Worm (Caenorhabditis elegans) whole organism, L3 larva: ENCODE results near the gene sri-50.

ENCODE experiments used
- R02D3.7 ChIP-seq: fragments of 150-350 bp; optimal IDR thresholded peaks from 2 replicates; lab custom pipeline; 2014; ENCODE audit warnings: missing biosample characterization, missing genetic modification characterization
- ama-1 ChIP-seq: fragments of 150-350 bp; optimal IDR thresholded peaks from 2 replicates; lab custom pipeline; 2018
- ceh-16 ChIP-seq: sonication (generic microtip); optimal IDR thresholded peaks from 2 replicates; lab custom pipeline; 2017; ENCODE audit warnings: missing biosample characterization, missing genetic modification characterization
- ceh-28 ChIP-seq: fragments of 150-350 bp; optimal IDR thresholded peaks from 2 replicates; lab custom pipeline; 2014; ENCODE audit warnings: missing biosample characterization, missing genetic modification reagents, missing genetic modification characterization
- ceh-82 ChIP-seq: fragments of 150-350 bp; optimal IDR thresholded peaks from 2 replicates; lab custom pipeline; 2014; ENCODE audit warnings: missing biosample characterization, missing genetic modification characterization
- ceh-9 ChIP-seq: sonication (generic microtip); optimal IDR thresholded peaks from 2 replicates; lab custom pipeline; 2018; ENCODE audit warnings: missing biosample characterization, missing genetic modification characterization
- egl-27 ChIP-seq: sonication (generic microtip); optimal IDR thresholded peaks from 4 replicates; lab custom pipeline; 2017; ENCODE audit warnings: missing biosample characterization, missing genetic modification reagents, missing genetic modification characterization
- egl-5 ChIP-seq: fragments of 150-350 bp; optimal IDR thresholded peaks from 2 replicates; lab custom pipeline; 2017; ENCODE audit warnings: missing biosample characterization, missing genetic modification reagents, missing genetic modification characterization, inconsistent platforms
- elt-1 ChIP-seq: fragments of 150-350 bp; optimal IDR thresholded peaks from 2 replicates; lab custom pipeline; 2014; ENCODE audit warnings: missing biosample characterization, missing genetic modification characterization
- elt-2 ChIP-seq: sonication (generic microtip); optimal IDR thresholded peaks from 2 replicates; lab custom pipeline; 2016; ENCODE audit warnings: missing genetic modification reagents, mild to moderate bottlenecking, missing genetic modification characterization, missing compliant biosample characterization
- elt-3 ChIP-seq, 3 experiments: fragments of 150-350 bp in 1 of 3; sonication (generic microtip) in 2 of 3; optimal IDR thresholded peaks; 2 replicates in 2 of 3; 4 replicates in 1 of 3; lab custom pipeline; 2014 to 2017; ENCODE audit warnings: missing biosample characterization in 3 of 3, missing genetic modification characterization in 3 of 3
- fkh-10 ChIP-seq: sonication (generic microtip); optimal IDR thresholded peaks from 2 replicates; lab custom pipeline; 2017; ENCODE audit warnings: missing biosample characterization, missing genetic modification reagents, missing genetic modification characterization
- fkh-2 ChIP-seq: fragments of 150-350 bp; optimal IDR thresholded peaks from 2 replicates; lab custom pipeline; 2014; ENCODE audit warnings: missing biosample characterization, missing genetic modification reagents, missing genetic modification characterization
- fos-1 ChIP-seq: fragments of 150-350 bp; optimal IDR thresholded peaks from 2 replicates; lab custom pipeline; 2014; ENCODE audit warnings: missing biosample characterization, missing genetic modification characterization
- hmg-11 ChIP-seq: sonication (generic microtip); optimal IDR thresholded peaks from 2 replicates; lab custom pipeline; 2016; ENCODE audit warnings: missing genetic modification characterization, missing compliant biosample characterization
- jun-1 ChIP-seq: fragments of 150-350 bp; optimal IDR thresholded peaks from 2 replicates; lab custom pipeline; 2014; ENCODE audit warnings: missing biosample characterization, missing genetic modification reagents, missing genetic modification characterization
- lin-15B ChIP-seq: fragments of 150-350 bp; optimal IDR thresholded peaks from 2 replicates; lab custom pipeline; 2014; ENCODE audit warnings: missing biosample characterization, missing genetic modification characterization
- lin-39 ChIP-seq: fragments of 150-350 bp; optimal IDR thresholded peaks from 2 replicates; lab custom pipeline; 2018; ENCODE audit warnings: missing biosample characterization, missing genetic modification reagents, missing genetic modification characterization
- lsy-12 ChIP-seq: sonication (generic microtip); optimal IDR thresholded peaks from 2 replicates; lab custom pipeline; 2016; ENCODE audit warnings: mild to moderate bottlenecking, missing genetic modification characterization, missing compliant biosample characterization
- mdl-1 ChIP-seq: fragments of 150-350 bp; optimal IDR thresholded peaks from 2 replicates; lab custom pipeline; 2014; ENCODE audit warnings: missing biosample characterization, missing genetic modification characterization
- mml-1 ChIP-seq: fragments of 150-350 bp; sonication (generic microtip); optimal IDR thresholded peaks from 3 replicates; lab custom pipeline; 2014; ENCODE audit warnings: missing biosample characterization, missing genetic modification characterization
- nfya-1 ChIP-seq: sonication (generic microtip); optimal IDR thresholded peaks from 2 replicates; lab custom pipeline; 2017; ENCODE audit warnings: missing genetic modification characterization, mild to moderate bottlenecking, missing compliant biosample characterization, antibody characterized with exemption, moderate library complexity; ENCODE audit not compliant: insufficient read depth
- nhr-11 ChIP-seq: fragments of 150-350 bp; optimal IDR thresholded peaks from 2 replicates; lab custom pipeline; 2014; ENCODE audit warnings: missing biosample characterization, missing genetic modification characterization
- nhr-12 ChIP-seq: fragments of 150-350 bp; optimal IDR thresholded peaks from 2 replicates; lab custom pipeline; 2014; ENCODE audit warnings: missing biosample characterization, missing genetic modification characterization
- nhr-23 ChIP-seq: fragments of 150-350 bp; optimal IDR thresholded peaks from 2 replicates; lab custom pipeline; 2014; ENCODE audit warnings: missing biosample characterization, missing genetic modification reagents, missing genetic modification characterization
- nhr-237 ChIP-seq: fragments of 150-350 bp; optimal IDR thresholded peaks from 2 replicates; lab custom pipeline; 2014; ENCODE audit warnings: missing biosample characterization, missing genetic modification characterization
- nhr-25 ChIP-seq: sonication (generic microtip); optimal IDR thresholded peaks from 2 replicates; lab custom pipeline; 2017; ENCODE audit warnings: missing biosample characterization, missing genetic modification characterization
- nhr-28 ChIP-seq: fragments of 150-350 bp; optimal IDR thresholded peaks from 2 replicates; lab custom pipeline; 2014; ENCODE audit warnings: missing biosample characterization, missing genetic modification characterization
- nhr-43 ChIP-seq: sonication (generic microtip); optimal IDR thresholded peaks from 2 replicates; lab custom pipeline; 2016; ENCODE audit warnings: mild to moderate bottlenecking, missing genetic modification characterization, missing compliant biosample characterization; ENCODE audit not compliant: poor library complexity, severe bottlenecking
- nhr-67 ChIP-seq: fragments of 150-350 bp; optimal IDR thresholded peaks from 2 replicates; lab custom pipeline; 2014; ENCODE audit warnings: missing biosample characterization, missing genetic modification characterization
- nhr-77 ChIP-seq: fragments of 150-350 bp; optimal IDR thresholded peaks from 2 replicates; lab custom pipeline; 2014; ENCODE audit warnings: missing biosample characterization, missing genetic modification characterization
- pha-4 ChIP-seq: fragments of 150-350 bp; optimal IDR thresholded peaks from 2 replicates; lab custom pipeline; 2014; ENCODE audit warnings: missing biosample characterization, missing genetic modification reagents, missing genetic modification characterization
- pqm-1 ChIP-seq: fragments of 150-350 bp; optimal IDR thresholded peaks from 2 replicates; lab custom pipeline; 2017; ENCODE audit warnings: missing biosample characterization, missing genetic modification characterization, inconsistent platforms
- skn-1 ChIP-seq: fragments of 150-350 bp; optimal IDR thresholded peaks from 2 replicates; lab custom pipeline; 2014; ENCODE audit warnings: missing biosample characterization, missing genetic modification characterization
- snpc-4 ChIP-seq: fragments of 150-350 bp; optimal IDR thresholded peaks from 2 replicates; lab custom pipeline; 2014; ENCODE audit warnings: missing biosample characterization, missing genetic modification characterization
- tbx-2 ChIP-seq: sonication (generic microtip); optimal IDR thresholded peaks from 2 replicates; lab custom pipeline; 2016; ENCODE audit warnings: mild to moderate bottlenecking, missing genetic modification characterization, missing compliant biosample characterization
- unc-39 ChIP-seq: sonication (generic microtip); optimal IDR thresholded peaks from 4 replicates; lab custom pipeline; 2017; ENCODE audit warnings: missing biosample characterization, missing genetic modification characterization
- unc-62 ChIP-seq: fragments of 150-350 bp; sonication (generic microtip); optimal IDR thresholded peaks from 4 replicates; lab custom pipeline; 2014; ENCODE audit warnings: missing biosample characterization, missing genetic modification reagents, missing genetic modification characterization
- zag-1 ChIP-seq: fragments of 150-350 bp; optimal IDR thresholded peaks from 2 replicates; lab custom pipeline; 2014; ENCODE audit warnings: missing biosample characterization, missing genetic modification characterization
- ztf-11 ChIP-seq: fragments of 150-350 bp; optimal IDR thresholded peaks from 2 replicates; lab custom pipeline; 2014; ENCODE audit warnings: missing biosample characterization, missing genetic modification characterization
- ztf-4 ChIP-seq: fragments of 150-350 bp; optimal IDR thresholded peaks from 2 replicates; lab custom pipeline; 2014; ENCODE audit warnings: missing biosample characterization, missing genetic modification characterization

sri-50 gene

ce11 chrII:3208679-3209078, 5.2 kb downstream of the sri-50 start, which contains the start of gene sdz-35:
sdz-35 (minus strand) TSS chrII:3208779.
- TF ChIP-seq unc-62 (GFP tag; lab: Kevin White, UChicago): no peak

- no peak for TF ChIP-seq nhr-237 (tag; lab: Kevin White, UChicago)
- TF ChIP-seq fkh-2: no peak
- TF ChIP-seq nhr-25 (tag; lab: Kevin White, UChicago): no peak
- peak; percentile 30 for TF ChIP-seq hmg-11 (tag; lab: Kevin White, UChicago)
- TF ChIP-seq nfya-1 (tag; lab: Kevin White, UChicago): peak; percentile 55
- TF ChIP-seq lin-15B (tag; lab: Kevin White, UChicago): no peak
- no peak for TF ChIP-seq unc-62 (GFP tag; lab: Kevin White, UChicago)
- no peak for TF ChIP-seq ceh-28 (tag; lab: Kevin White, UChicago)
- TF ChIP-seq jun-1 (tag; lab: Kevin White, UChicago): no peak
- TF ChIP-seq elt-3 (tag; optimal IDR thresholded peaks at IDR 0.05; lab: Kevin White, UChicago): no peak
- no peak for TF ChIP-seq ztf-4 (tag; lab: Kevin White, UChicago)
- TF ChIP-seq R02D3.7: no peak
- no peak for TF ChIP-seq nhr-77
- TF ChIP-seq pha-4 (tag; lab: Kevin White, UChicago): peak; percentile 66
- TF ChIP-seq ama-1 (lab: Kevin White, UChicago): no peak
- TF ChIP-seq nhr-28: no peak
- no peak for TF ChIP-seq nhr-12 (tag; lab: Kevin White, UChicago)
- TF ChIP-seq mml-1 (tag; lab: Kevin White, UChicago): no peak
- TF ChIP-seq elt-1 (tag; lab: Kevin White, UChicago): no peak
- no peak for TF ChIP-seq lsy-12 (tag; lab: Kevin White, UChicago)
- no peak for TF ChIP-seq elt-2 (tag; lab: Kevin White, UChicago)
- no peak for TF ChIP-seq fos-1 (tag; lab: Kevin White, UChicago)
- no peak for TF ChIP-seq egl-5 (tag; lab: Kevin White, UChicago)
- TF ChIP-seq unc-39: no peak
- no peak for TF ChIP-seq nhr-11 (tag; lab: Kevin White, UChicago)
- TF ChIP-seq ceh-9 (tag; lab: Kevin White, UChicago): no peak
- no peak for TF ChIP-seq zag-1
- no peak for TF ChIP-seq nhr-43 (tag; lab: Kevin White, UChicago)
- TF ChIP-seq fkh-10 (GFP tag; lab: Kevin White, UChicago): no peak
- TF ChIP-seq ztf-11 (tag; lab: Kevin White, UChicago): no peak
- TF ChIP-seq ceh-16 (tag; lab: Kevin White, UChicago): no peak
- peak; percentile 33 for TF ChIP-seq snpc-4 (tag; lab: Kevin White, UChicago)
- TF ChIP-seq nhr-67 (tag; lab: Kevin White, UChicago): no peak
- no peak for TF ChIP-seq ceh-82 (tag; lab: Kevin White, UChicago)
- no peak for TF ChIP-seq pqm-1 (tag; lab: Kevin White, UChicago)
- peak; percentile 3 for TF ChIP-seq nhr-23 (tag; lab: Kevin White, UChicago)
Observed at ce11 chrII:3209251-3209650, 5.7 kb downstream of the sri-50 start, which contains the start of gene ZC239.6. ZC239.6 (plus strand) TSS chrII:3209631.

DNA sequence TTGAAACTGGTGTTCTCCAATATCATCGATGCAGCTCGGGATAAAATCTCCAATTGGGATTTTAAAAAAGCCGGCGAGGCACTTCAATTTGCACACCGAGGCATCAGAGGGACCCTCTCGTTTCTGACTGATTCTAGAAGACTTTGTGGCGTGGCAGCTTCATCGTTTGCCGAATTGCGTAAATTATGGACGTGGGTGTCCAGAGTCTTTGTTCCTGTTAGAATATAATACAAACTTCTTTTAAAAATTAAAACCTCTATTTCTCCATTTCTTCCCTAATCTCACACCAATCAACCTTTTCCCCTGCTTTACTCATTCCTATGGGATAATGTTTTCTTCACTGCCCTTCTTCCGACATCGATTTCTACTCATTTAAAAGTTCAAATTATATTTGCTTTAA, 6.8 kb downstream of the sri-50 start, which contains the start of gene ZC239.5:
Gene ZC239.5, plus strand, starts transcription at position 301 of the 400 bp plus-strand sequence.
- TF ChIP-seq egl-27 (no peak), pqm-1 (tag; lab: Kevin White, UChicago) (no peak), fos-1 (tag; lab: Kevin White, UChicago) (no peak), nhr-77 (no peak), lsy-12 (tag; lab: Kevin White, UChicago) (no peak), lin-39 (no peak), nfya-1 (tag; lab: Kevin White, UChicago) (no peak), ztf-11 (tag; lab: Kevin White, UChicago) (no peak), snpc-4 (tag; lab: Kevin White, UChicago) (no peak)
- TF ChIP-seq, all 47 proteins: peak for 0

DNA sequence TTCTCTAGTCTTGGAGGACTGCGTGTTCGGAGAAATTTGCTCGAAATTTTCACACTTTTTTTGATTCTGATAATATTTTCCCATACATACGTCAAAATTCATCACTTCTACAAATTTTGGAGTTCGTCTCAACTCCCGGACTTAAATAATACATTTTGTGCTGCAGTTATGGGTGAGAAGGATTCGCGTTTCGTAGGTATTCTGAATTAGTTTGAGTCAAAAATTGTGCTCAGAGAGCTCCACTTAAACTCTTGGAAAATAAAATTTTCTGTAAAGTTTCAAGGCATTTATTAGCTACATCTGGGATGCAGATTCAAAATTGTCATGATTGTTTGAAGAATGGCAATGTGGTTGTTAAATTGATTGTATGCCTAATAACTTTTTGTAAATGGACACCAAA, 10.4 kb downstream of the sri-50 start, which contains the start of gene ZC239.4:
Gene ZC239.4, plus strand, starts transcription at position 301 of the 400 bp plus-strand sequence.
- no peak for TF ChIP-seq lsy-12 (tag; lab: Kevin White, UChicago)
- TF ChIP-seq pha-4 (tag; lab: Kevin White, UChicago): no peak
- no peak for TF ChIP-seq hmg-11 (tag; lab: Kevin White, UChicago)
- no peak for TF ChIP-seq nhr-237 (tag; lab: Kevin White, UChicago)
- TF ChIP-seq R02D3.7: no peak
- no peak for TF ChIP-seq skn-1 (tag; lab: Kevin White, UChicago)
- no peak for TF ChIP-seq nhr-25 (tag; lab: Kevin White, UChicago)
- no peak for TF ChIP-seq tbx-2
- TF ChIP-seq ama-1 (lab: Kevin White, UChicago): no peak
- no peak for TF ChIP-seq lin-15B (tag; lab: Kevin White, UChicago)
- TF ChIP-seq egl-5 (tag; lab: Kevin White, UChicago): no peak
- no peak for TF ChIP-seq nhr-43 (tag; lab: Kevin White, UChicago)
- TF ChIP-seq fkh-10 (GFP tag; lab: Kevin White, UChicago): no peak
- no peak for TF ChIP-seq nhr-28
- TF ChIP-seq mdl-1 (tag; lab: Kevin White, UChicago): no peak
